Worm (Caenorhabditis elegans): ENCODE data around the gene Y57G7A.11.

- TF ChIP-seq nhr-11 (tag; optimal IDR thresholded peaks at IDR 0.05) (no peak), unc-130 (GFP tag; optimal IDR thresholded peaks at IDR 0.05) (no peak), dpl-1 (GFP tag; optimal IDR thresholded peaks at IDR 0.05) (no peak), lin-38 (GFP tag; IDR thresholded peaks at IDR 0.05) (no peak), fos-1 (tag; optimal IDR thresholded peaks at IDR 0.05) (no peak), vab-7 (GFP tag; IDR thresholded peaks at IDR 0.05) (no peak), egl-43 (GFP tag; IDR thresholded peaks at IDR 0.05) (no peak)
These were observed 47.7 kb downstream of the Y57G7A.11 start for ce11 chrII:1228943-1229342.

All from whole organism, L4 larva.